Fruit fly (Drosophila melanogaster) Kc167 (cell line): ENCODE measurements around the gene CG18622.

Experiments
- Sin3A ChIP-seq: fragments of >200 bp; optimal IDR thresholded peaks from 2 replicates; lab custom pipeline; 2018; ENCODE audit warnings: missing external identifiers
- h ChIP-seq: fragments of >200 bp; optimal IDR thresholded peaks from 3 replicates; lab custom pipeline; 2018; ENCODE audit warnings: missing external identifiers
- ttk ChIP-seq: sonication (Bioruptor generic); optimal IDR thresholded peaks from 2 replicates; lab custom pipeline; 2017; ENCODE audit warnings: missing external identifiers

dm6 chr3R:16962303-16962702, 25.2 kb downstream of the CG18622 start:
- TF ChIP-seq Sin3A (lab: Kevin White, UChicago) (no peak), h (lab: Kevin White, UChicago) (no peak), ttk (lab: Kevin White, UChicago) (no peak)
